Comparison of ENCODE assay signal across 1 fruit fly cellular context in the genomic region with DNA sequence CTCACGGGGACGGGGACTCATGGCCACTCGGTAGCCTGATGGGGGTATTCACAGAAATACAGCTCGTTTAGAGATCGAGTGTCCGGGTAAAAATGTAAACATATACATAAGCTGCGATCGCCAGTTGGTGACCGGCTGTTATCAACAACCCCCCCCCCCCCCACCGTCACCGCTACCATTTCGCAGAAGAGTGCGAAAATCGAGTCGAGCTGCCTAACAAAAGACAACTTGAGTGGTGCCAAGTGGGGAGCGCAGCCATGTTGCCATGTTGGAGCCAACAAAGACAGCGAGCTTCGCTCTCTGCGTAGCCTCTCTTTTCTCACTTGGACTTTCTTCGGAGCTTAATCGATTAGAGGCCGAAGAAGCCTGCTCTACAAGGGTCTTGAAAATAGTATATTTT.
TF ChIP-seq lines count a peak whose summit lies in the region.

No protein-coding gene starts in this region.

TF ChIP-seq in whole organism, embryonic, 481 proteins besides CTCF, POLR2A, EP300 and RAD21 (continued from another document):
- TF ChIP-seq CG34224 (GFP tag; IDR thresholded peaks at IDR 0.05; lab: Robert Waterston, UW; ENCODE audit: partially characterized antibody) (peak; percentile 13; the same call in 1 of the 3 replicates), Usf (GFP tag; optimal IDR thresholded peaks at IDR 0.05; lab: Kevin White, UChicago) (no peak), Nf-YA (GFP tag; IDR thresholded peaks at IDR 0.05; lab: Robert Waterston, UW) (0 out of 2 replicates have a peak, but pooled peaks have one; percentile 29), sug (tag; optimal IDR thresholded peaks at IDR 0.05; lab: Kevin White, UChicago) (peak; percentile 24), ro (GFP tag; IDR thresholded peaks at IDR 0.05; lab: Robert Waterston, UW) (no peak), slou (GFP tag; optimal IDR thresholded peaks at IDR 0.05; lab: Kevin White, UChicago) (no peak), CG8290 (GFP tag; optimal IDR thresholded peaks at IDR 0.05; lab: Kevin White, UChicago) (no peak), CG8290 (tag; optimal IDR thresholded peaks at IDR 0.05; lab: Kevin White, UChicago) (peak in 1 of 2 experiments; percentile 8), Trl (optimal IDR thresholded peaks at IDR 0.05; lab: Kevin White, UChicago) (peak in 1 of 2 experiments; percentile 46), Trl (GFP tag; optimal IDR thresholded peaks at IDR 0.05; lab: Kevin White, UChicago) (no peak), en (GFP tag; optimal IDR thresholded peaks at IDR 0.05; lab: Kevin White, UChicago) (no peak), CG31224 (GFP tag; IDR thresholded peaks at IDR 0.05; lab: Robert Waterston, UW) (no peak), nom (GFP tag; optimal IDR thresholded peaks at IDR 0.05; lab: Kevin White, UChicago) (peak; percentile 36), ase (GFP tag; IDR thresholded peaks at IDR 0.05; lab: Robert Waterston, UW) (no peak), schlank (tag; optimal IDR thresholded peaks at IDR 0.05; lab: Kevin White, UChicago) (no peak), dmrt11E (tag; optimal IDR thresholded peaks at IDR 0.05; lab: Kevin White, UChicago) (no peak), tna (GFP tag; IDR thresholded peaks at IDR 0.05; lab: Robert Waterston, UW; ENCODE audit: partially characterized antibody) (0 out of 2 replicates have a peak, but pooled peaks have one; percentile 7), Med (GFP tag; lab: Kevin White, UChicago) (peak; percentile 77), CG5180 (GFP tag; optimal IDR thresholded peaks at IDR 0.05; lab: Kevin White, UChicago) (peak; percentile 54), h (optimal IDR thresholded peaks at IDR 0.05; lab: Kevin White, UChicago) (no peak), CG10543 (GFP tag; optimal IDR thresholded peaks at IDR 0.05; lab: Kevin White, UChicago) (peak; percentile 34)
